Fruit fly (Drosophila melanogaster) whole organism, prepupa: ENCODE results near the gene CG13023.

Experiments
- Blimp-1 ChIP-seq: fragments of 200-800 bp; sonication (Bioruptor generic); optimal IDR thresholded peaks from 3 replicates; lab custom pipeline; 2017; ENCODE audit warnings: missing biosample characterization, missing genetic modification characterization, mild to moderate bottlenecking, moderate library complexity, missing genetic modification reagents
- CG10669 ChIP-seq: fragments of 200-800 bp; sonication (Bioruptor generic); optimal IDR thresholded peaks from 3 replicates; lab custom pipeline; 2018; ENCODE audit warnings: missing biosample characterization, mild to moderate bottlenecking, missing genetic modification characterization, moderate library complexity
- CG11762 ChIP-seq: fragments of 200-800 bp; sonication (Bioruptor generic); optimal IDR thresholded peaks from 3 replicates; lab custom pipeline; 2016; ENCODE audit warnings: missing biosample characterization, missing genetic modification characterization; ENCODE audit not compliant: insufficient read depth
- CG15336 ChIP-seq: fragments of 200-800 bp; sonication (Bioruptor generic); IDR thresholded peaks from 2 replicates; pipeline ENCODE4 v1.3.6; 2022; ENCODE audit warnings: missing biosample characterization, missing genetic modification characterization
- CG1621 ChIP-seq: fragments of 200-800 bp; sonication (Bioruptor generic); optimal IDR thresholded peaks from 3 replicates; lab custom pipeline; 2018; ENCODE audit warnings: missing biosample characterization, mild to moderate bottlenecking, missing genetic modification characterization
- CG3032 ChIP-seq: fragments of 200-800 bp; optimal IDR thresholded peaks from 2 replicates; lab custom pipeline; 2019; ENCODE audit warnings: missing biosample characterization, mild to moderate bottlenecking, missing genetic modification characterization, moderate library complexity
- CG3919 ChIP-seq: fragments of 200-800 bp; sonication (Bioruptor generic); optimal IDR thresholded peaks from 3 replicates; lab custom pipeline; 2016; ENCODE audit warnings: missing biosample characterization, missing genetic modification characterization
- CG4318 ChIP-seq: fragments of 200-800 bp; sonication (Bioruptor generic); optimal IDR thresholded peaks from 3 replicates; lab custom pipeline; 2017; ENCODE audit warnings: missing biosample characterization, mild to moderate bottlenecking, missing genetic modification characterization
- CG6163 ChIP-seq: fragments of 200-800 bp; sonication (Bioruptor generic); IDR thresholded peaks from 3 replicates; pipeline ENCODE4 v1.3.6; 2022; ENCODE audit warnings: missing biosample characterization, missing genetic modification characterization
- CG6276 ChIP-seq: fragments of 200-800 bp; sonication (Bioruptor generic); optimal IDR thresholded peaks from 2 replicates; lab custom pipeline; 2017; ENCODE audit warnings: missing biosample characterization, mild to moderate bottlenecking, missing genetic modification characterization
- CG6792 ChIP-seq: fragments of 200-800 bp; sonication (Bioruptor generic); optimal IDR thresholded peaks from 3 replicates; lab custom pipeline; 2016; ENCODE audit warnings: missing biosample characterization, missing genetic modification characterization
- CG6808 ChIP-seq: fragments of 200-800 bp; sonication (Bioruptor generic); optimal IDR thresholded peaks from 3 replicates; lab custom pipeline; 2017; ENCODE audit warnings: missing biosample characterization, missing genetic modification characterization, mild to moderate bottlenecking, moderate library complexity, missing genetic modification reagents
- CG7368 ChIP-seq: fragments of 200-800 bp; sonication (Bioruptor generic); optimal IDR thresholded peaks from 3 replicates; lab custom pipeline; 2016; ENCODE audit warnings: missing biosample characterization, missing genetic modification characterization
- CG8119 ChIP-seq: fragments of 200-800 bp; sonication (Bioruptor generic); IDR thresholded peaks from 3 replicates; pipeline ENCODE4 v1.3.6; 2022; ENCODE audit warnings: missing biosample characterization, missing genetic modification characterization
- CG8319 ChIP-seq: fragments of 200-800 bp; sonication (Bioruptor generic); optimal IDR thresholded peaks from 3 replicates; lab custom pipeline; 2016; ENCODE audit warnings: missing biosample characterization, missing genetic modification characterization
- CG9139 ChIP-seq: fragments of 200-800 bp; sonication (Bioruptor generic); optimal IDR thresholded peaks from 3 replicates; lab custom pipeline; 2017; ENCODE audit warnings: missing biosample characterization, mild to moderate bottlenecking, missing genetic modification characterization
- Eip75B ChIP-seq: fragments of 200-800 bp; sonication (Bioruptor generic); optimal IDR thresholded peaks from 3 replicates; lab custom pipeline; 2016; ENCODE audit warnings: missing biosample characterization, missing genetic modification characterization
- Eip78C ChIP-seq: fragments of 200-800 bp; sonication (Bioruptor generic); peaks from one replicate; lab custom pipeline; 2016; ENCODE audit warnings: missing biosample characterization, missing genetic modification characterization
- Eip93F ChIP-seq: fragments of 200-800 bp; sonication (Bioruptor generic); optimal IDR thresholded peaks from 2 replicates; lab custom pipeline; 2016; ENCODE audit warnings: missing biosample characterization, mild to moderate bottlenecking, missing genetic modification characterization
- Ets21C ChIP-seq: fragments of 200-800 bp; sonication (Bioruptor generic); optimal IDR thresholded peaks from 3 replicates; lab custom pipeline; 2016; ENCODE audit warnings: missing biosample characterization, missing genetic modification characterization
- Ets96B ChIP-seq: fragments of 200-800 bp; optimal IDR thresholded peaks from 2 replicates; lab custom pipeline; 2019; ENCODE audit warnings: missing biosample characterization, mild to moderate bottlenecking, missing genetic modification characterization, moderate library complexity
- Gug ChIP-seq: fragments of 200-800 bp; sonication (Bioruptor generic); IDR thresholded peaks from 2 replicates; pipeline ENCODE4 v1.3.6; 2022; ENCODE audit warnings: missing biosample characterization, missing genetic modification characterization
- Hr38 ChIP-seq: sonication (Bioruptor generic); optimal IDR thresholded peaks from 2 replicates; lab custom pipeline; 2016; ENCODE audit warnings: missing biosample characterization, missing genetic modification characterization
- Hr4 ChIP-seq: fragments of 200-800 bp; sonication (Bioruptor generic); optimal IDR thresholded peaks from 3 replicates; lab custom pipeline; 2016; ENCODE audit warnings: missing biosample characterization, missing genetic modification characterization
- Lpt ChIP-seq: fragments of 200-800 bp; sonication (Bioruptor generic); optimal IDR thresholded peaks from 3 replicates; lab custom pipeline; 2016; ENCODE audit warnings: missing biosample characterization, missing genetic modification characterization
- Met ChIP-seq: fragments of 200-800 bp; sonication (Bioruptor generic); optimal IDR thresholded peaks from 3 replicates; lab custom pipeline; 2016; ENCODE audit warnings: missing biosample characterization, missing genetic modification characterization
- OdsH ChIP-seq: fragments of 200-800 bp; sonication (Bioruptor generic); optimal IDR thresholded peaks from 3 replicates; lab custom pipeline; 2016; ENCODE audit warnings: missing biosample characterization, missing genetic modification characterization
- Sox14 ChIP-seq: fragments of 200-800 bp; sonication (Bioruptor generic); optimal IDR thresholded peaks from 3 replicates; lab custom pipeline; 2016; ENCODE audit warnings: missing biosample characterization, missing genetic modification characterization
- Sox15 ChIP-seq: fragments of 200-800 bp; sonication (Bioruptor generic); optimal IDR thresholded peaks from 3 replicates; lab custom pipeline; 2016; ENCODE audit warnings: missing biosample characterization, missing genetic modification characterization
- achi ChIP-seq: fragments of 200-800 bp; sonication (Bioruptor generic); optimal IDR thresholded peaks from 3 replicates; lab custom pipeline; 2016; ENCODE audit warnings: missing biosample characterization, missing genetic modification characterization
- cyc ChIP-seq: fragments of 200-800 bp; sonication (Bioruptor generic); optimal IDR thresholded peaks from 3 replicates; lab custom pipeline; 2016; ENCODE audit warnings: missing biosample characterization, missing genetic modification characterization
- dac ChIP-seq: fragments of 200-800 bp; sonication (Bioruptor generic); optimal IDR thresholded peaks from 2 replicates; lab custom pipeline; 2017; ENCODE audit warnings: missing biosample characterization, mild to moderate bottlenecking, missing genetic modification characterization
- dsx ChIP-seq: fragments of 200-800 bp; optimal IDR thresholded peaks from 3 replicates; lab custom pipeline; 2019; ENCODE audit warnings: missing biosample characterization, mild to moderate bottlenecking, missing genetic modification characterization, moderate library complexity; ENCODE audit not compliant: poor library complexity, severe bottlenecking
- eg ChIP-seq: fragments of 200-800 bp; sonication (Bioruptor generic); IDR thresholded peaks from 3 replicates; pipeline ENCODE4 v1.3.6; 2022; ENCODE audit warnings: missing biosample characterization, missing genetic modification characterization
- fd85E ChIP-seq: fragments of 200-800 bp; sonication (Bioruptor generic); optimal IDR thresholded peaks from 3 replicates; lab custom pipeline; 2016; ENCODE audit warnings: missing biosample characterization, missing genetic modification characterization
- fkh ChIP-seq: fragments of 200-800 bp; sonication (Bioruptor generic); optimal IDR thresholded peaks from 3 replicates; lab custom pipeline; 2017; ENCODE audit warnings: missing biosample characterization, mild to moderate bottlenecking, missing genetic modification characterization, moderate library complexity
- salr ChIP-seq, 2 experiments: fragments of 200-800 bp; sonication (Bioruptor generic); optimal IDR thresholded peaks; 3 replicates each; lab custom pipeline; 2016 to 2018; ENCODE audit warnings: missing biosample characterization in 2 of 2, missing genetic modification characterization in 2 of 2, mild to moderate bottlenecking in 1 of 2
- spab ChIP-seq: fragments of 200-800 bp; sonication (Bioruptor generic); optimal IDR thresholded peaks from 2 replicates; lab custom pipeline; 2017; ENCODE audit warnings: missing biosample characterization, mild to moderate bottlenecking, missing genetic modification characterization, missing genetic modification reagents
- svp ChIP-seq: fragments of 200-800 bp; sonication (Bioruptor generic); peaks from one replicate; lab custom pipeline; 2016; ENCODE audit warnings: missing biosample characterization, missing genetic modification characterization
- topi ChIP-seq: fragments of 200-800 bp; sonication (Bioruptor generic); optimal IDR thresholded peaks from 3 replicates; lab custom pipeline; 2016; ENCODE audit warnings: missing biosample characterization, missing genetic modification characterization
- vri ChIP-seq: fragments of 200-800 bp; sonication (Bioruptor generic); optimal IDR thresholded peaks from 3 replicates; lab custom pipeline; 2016; ENCODE audit warnings: missing biosample characterization, mild to moderate bottlenecking, missing genetic modification characterization

The CG13023 gene

dm6 chr3L:16930522-16930921 is 3.3 kb upstream of the CG13023 start:
- no peak for TF ChIP-seq cyc (GFP tag; lab: Kevin White, UChicago)

dm6 chr3L:16922952-16923351 is 4.3 kb downstream of the CG13023 start, which contains the start of gene CG13028:
Gene CG13028 (plus strand): TSS chr3L:16923252.
- TF ChIP-seq CG11762 (GFP tag; lab: Kevin White, UChicago): no peak
- TF ChIP-seq Met: no peak
- no peak for TF ChIP-seq Gug (GFP tag; lab: Robert Waterston, UW)
- TF ChIP-seq CG6792 (GFP tag; lab: Kevin White, UChicago): no peak
- TF ChIP-seq dac (GFP tag; lab: Kevin White, UChicago): no peak
- TF ChIP-seq Ets21C (GFP tag; lab: Kevin White, UChicago): no peak
- TF ChIP-seq eg (GFP tag; lab: Robert Waterston, UW): no peak
- TF ChIP-seq Eip78C (GFP tag; lab: Kevin White, UChicago): no peak
- TF ChIP-seq achi (GFP tag; lab: Kevin White, UChicago): no peak
- no peak for TF ChIP-seq Sox15 (GFP tag; lab: Kevin White, UChicago)
- no peak for TF ChIP-seq CG6163 (GFP tag; lab: Robert Waterston, UW)

- TF ChIP-seq Blimp-1 (GFP tag; lab: Kevin White, UChicago) (peak; percentile 1), Eip78C (GFP tag; lab: Kevin White, UChicago) (peak; percentile 54), CG9139 (GFP tag; lab: Kevin White, UChicago) (no peak)
These were observed 9.6 kb downstream of the CG13023 start for dm6 chr3L:16917409-16918173.

- TF ChIP-seq svp (GFP tag; lab: Kevin White, UChicago) (no peak), CG10669 (GFP tag; lab: Kevin White, UChicago) (peak; percentile 79), Met (peak; percentile 42), CG8319 (GFP tag; lab: Kevin White, UChicago) (peak; percentile 71), topi (GFP tag; lab: Kevin White, UChicago) (peak; percentile 63), CG8119 (GFP tag; lab: Robert Waterston, UW) (peak; percentile 90; the same call in 2 of the 3 replicates), Ets96B (peak; percentile 81), Hr4 (peak; percentile 92), spab (GFP tag; lab: Kevin White, UChicago) (peak; percentile 82), fkh (GFP tag; lab: Kevin White, UChicago) (peak; percentile 10), CG4318 (GFP tag; lab: Kevin White, UChicago) (peak; percentile 80), CG3919 (peak; percentile 89), vri (GFP tag; lab: Kevin White, UChicago) (no peak), CG7368 (GFP tag; lab: Kevin White, UChicago) (peak; percentile 71), Lpt (peak; percentile 78), achi (GFP tag; lab: Kevin White, UChicago) (peak; percentile 78), CG6276 (GFP tag; lab: Kevin White, UChicago) (peak; percentile 93), OdsH (GFP tag; lab: Kevin White, UChicago) (peak; percentile 81), cyc (GFP tag; lab: Kevin White, UChicago) (peak; percentile 37), CG9139 (GFP tag; lab: Kevin White, UChicago) (peak; percentile 59), dac (GFP tag; lab: Kevin White, UChicago) (peak; percentile 67), salr (GFP tag; optimal IDR thresholded peaks at IDR 0.05; lab: Kevin White, UChicago) (peak; percentile 35 to 83), CG1621 (tag; lab: Kevin White, UChicago) (peak; percentile 51), dsx (peak; percentile 67), CG3032 (peak; percentile 74), fd85E (peak; percentile 60), Eip75B (GFP tag; lab: Kevin White, UChicago) (peak; percentile 73), Sox14 (GFP tag; lab: Kevin White, UChicago) (peak; percentile 70), Sox15 (GFP tag; lab: Kevin White, UChicago) (no peak), CG15336 (peak; percentile 89), CG6808 (GFP tag; lab: Kevin White, UChicago) (peak; percentile 65), Ets21C (GFP tag; lab: Kevin White, UChicago) (no peak), Eip78C (GFP tag; lab: Kevin White, UChicago) (peak; percentile 94), Eip93F (GFP tag; lab: Kevin White, UChicago) (no peak), eg (GFP tag; lab: Robert Waterston, UW) (peak; percentile 91), Hr38 (GFP tag; lab: Kevin White, UChicago) (no peak), Blimp-1 (GFP tag; lab: Kevin White, UChicago) (no peak)
These were observed 11.3 kb downstream of the CG13023 start for dm6 chr3L:16915766-16916476.
